Worm (Caenorhabditis elegans) whole organism, midembryonic: ENCODE results near the gene otpl-3.

ENCODE experiments used
- cog-1 ChIP-seq: sonication (generic microtip); optimal IDR thresholded peaks from 2 replicates; lab custom pipeline; 2016; ENCODE audit warnings: missing genetic modification characterization, missing compliant biosample characterization
- flt-1 ChIP-seq: fragments of 200-800 bp; sonication (Bioruptor generic); IDR thresholded peaks from 2 replicates; pipeline ENCODE4 v1.3.6; 2022; ENCODE audit warnings: missing genetic modification characterization, missing compliant biosample characterization
- klf-2 ChIP-seq: fragments of 200-800 bp; sonication (Bioruptor generic); conservative IDR thresholded peaks from 2 replicates; pipeline ENCODE4 v1.3.6; 2022; ENCODE audit warnings: missing genetic modification reagents, missing genetic modification characterization, missing compliant biosample characterization
- med-1 ChIP-seq: sonication (generic microtip); optimal IDR thresholded peaks from 2 replicates; lab custom pipeline; 2017; ENCODE audit warnings: missing genetic modification characterization, mild to moderate bottlenecking, missing compliant biosample characterization, antibody characterized with exemption, missing genetic modification reagents; ENCODE audit not compliant: insufficient read depth
- ztf-23 ChIP-seq: fragments of 200-800 bp; sonication (Bioruptor generic); IDR thresholded peaks from 2 replicates; pipeline ENCODE4 v1.3.6; 2022; ENCODE audit warnings: missing genetic modification reagents, missing genetic modification characterization, missing compliant biosample characterization

- TF ChIP-seq med-1 (GFP tag; lab: Kevin White, UChicago) (no peak), cog-1 (no peak), ztf-23 (GFP tag; lab: Robert Waterston, UW) (no peak), flt-1 (no peak), klf-2 (no peak)
Measured at ce11 chrX:6962347-6962746, 37.8 kb upstream of the otpl-3 start.
